Fruit fly (Drosophila melanogaster) Kc167 (cell line): ENCODE data around the gene CG14377.

Source experiments
- Myc ChIP-seq: fragments of >200 bp; optimal IDR thresholded peaks from 2 replicates; lab custom pipeline; 2017; ENCODE audit warnings: missing external identifiers
- Sin3A ChIP-seq: fragments of >200 bp; optimal IDR thresholded peaks from 2 replicates; lab custom pipeline; 2018; ENCODE audit warnings: missing external identifiers
- h ChIP-seq: fragments of >200 bp; optimal IDR thresholded peaks from 3 replicates; lab custom pipeline; 2018; ENCODE audit warnings: missing external identifiers
- insv ChIP-seq: fragments of >200 bp; optimal IDR thresholded peaks from 3 replicates; lab custom pipeline; 2018; ENCODE audit warnings: missing external identifiers
- psq ChIP-seq: fragments of >200 bp; optimal IDR thresholded peaks from 2 replicates; lab custom pipeline; 2017; ENCODE audit warnings: missing external identifiers
- ttk ChIP-seq: sonication (Bioruptor generic); optimal IDR thresholded peaks from 2 replicates; lab custom pipeline; 2017; ENCODE audit warnings: missing external identifiers

DNA sequence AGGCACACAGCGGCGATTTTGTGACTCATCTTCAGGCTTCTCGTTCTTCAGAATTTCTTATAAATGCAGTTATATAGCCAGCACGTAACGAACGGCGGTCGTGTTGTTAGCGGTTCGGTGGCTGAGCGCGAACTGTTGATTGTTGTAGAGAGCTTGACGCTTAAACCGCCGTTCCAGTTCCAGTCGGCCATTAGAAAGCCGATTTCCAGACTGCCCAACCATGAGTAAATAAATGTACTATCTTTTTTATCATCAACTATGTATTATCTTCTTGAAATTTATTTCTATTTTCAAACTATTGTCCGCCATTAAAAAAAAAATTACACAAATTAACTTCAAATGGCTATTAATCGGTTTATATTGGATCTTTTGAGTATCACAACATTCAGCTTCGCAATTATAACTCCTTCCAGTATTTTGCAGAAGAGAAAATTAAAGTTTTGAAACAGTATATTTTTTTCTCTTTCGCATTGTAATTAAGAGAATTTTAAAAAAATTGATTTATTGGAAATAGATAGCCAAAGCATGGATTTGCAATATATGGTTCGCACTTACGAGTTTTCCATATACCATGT, 4.2 kb downstream of the CG14377 start, which contains the start of gene GILT1:
- TF ChIP-seq h, result no peak
- no peak for TF ChIP-seq Sin3A (lab: Kevin White, UChicago)
- no peak for TF ChIP-seq psq
- TF ChIP-seq Myc (lab: Kevin White, UChicago), result no peak
- TF ChIP-seq ttk (lab: Kevin White, UChicago), result no peak
- TF ChIP-seq insv (lab: Kevin White, UChicago), result no peak
